Fruit fly (Drosophila melanogaster) whole organism, embryonic: Measurements from ENCODE around the gene STUB1.

Experiments
- B-H2 ChIP-seq: fragments of 200-800 bp; sonication (Bioruptor generic); optimal IDR thresholded peaks from 2 replicates; lab custom pipeline; 2018; ENCODE audit warnings: missing biosample characterization, mild to moderate bottlenecking, missing genetic modification characterization
- CG1024 ChIP-seq: fragments of 200-800 bp; sonication (Bioruptor generic); IDR thresholded peaks from 2 replicates; pipeline ENCODE4 v1.3.6; 2022; ENCODE audit warnings: missing biosample characterization, missing genetic modification characterization
- CG11247 ChIP-seq: fragments of 200-800 bp; sonication (Bioruptor generic); IDR thresholded peaks from 2 replicates; pipeline ENCODE4 v1.3.6; 2022; ENCODE audit warnings: missing biosample characterization, missing genetic modification characterization
- CG12071 ChIP-seq: fragments of 200-800 bp; sonication (Bioruptor generic); optimal IDR thresholded peaks from 3 replicates; lab custom pipeline; 2018; ENCODE audit warnings: missing biosample characterization, mild to moderate bottlenecking, missing genetic modification characterization
- CG12942 ChIP-seq: fragments of 200-800 bp; sonication (Bioruptor generic); optimal IDR thresholded peaks from 3 replicates; lab custom pipeline; 2016; ENCODE audit warnings: missing biosample characterization, missing genetic modification characterization
- CG14014 ChIP-seq: fragments of 200-800 bp; sonication (Bioruptor generic); IDR thresholded peaks from 2 replicates; pipeline ENCODE4 v1.3.6; 2022; ENCODE audit warnings: missing biosample characterization, missing genetic modification characterization
- CG15269 ChIP-seq: fragments of 200-800 bp; sonication (Bioruptor generic); optimal IDR thresholded peaks from 2 replicates; lab custom pipeline; 2018; ENCODE audit warnings: missing biosample characterization, mild to moderate bottlenecking, missing genetic modification characterization, moderate library complexity
- CG17328 ChIP-seq: fragments of 200-800 bp; sonication (Bioruptor generic); IDR thresholded peaks from 2 replicates; pipeline ENCODE4 v1.3.6; 2022; ENCODE audit warnings: missing biosample characterization, missing genetic modification characterization
- CG18011 ChIP-seq: fragments of 200-800 bp; sonication (Bioruptor generic); optimal IDR thresholded peaks from 2 replicates; lab custom pipeline; 2017; ENCODE audit warnings: missing biosample characterization, missing genetic modification characterization, mild to moderate bottlenecking, moderate library complexity, missing genotype
- CG1832 ChIP-seq: fragments of 200-800 bp; sonication (Bioruptor generic); optimal IDR thresholded peaks from 2 replicates; lab custom pipeline; 2017; ENCODE audit warnings: missing biosample characterization, mild to moderate bottlenecking, missing genetic modification characterization, inconsistent platforms
- CG18619 ChIP-seq: fragments of 200-800 bp; sonication (Bioruptor generic); optimal IDR thresholded peaks from 3 replicates; lab custom pipeline; 2017; ENCODE audit warnings: missing biosample characterization, mild to moderate bottlenecking, missing genetic modification characterization
- CG2712 ChIP-seq: fragments of 200-800 bp; optimal IDR thresholded peaks from 3 replicates; lab custom pipeline; 2019; ENCODE audit warnings: missing biosample characterization, mild to moderate bottlenecking, missing genetic modification characterization, moderate library complexity
- CG3726 ChIP-seq: fragments of 200-800 bp; sonication (Bioruptor generic); IDR thresholded peaks from 3 replicates; pipeline ENCODE4, ENCODE4 v1.3.6; 2022; ENCODE audit warnings: missing biosample characterization, missing genetic modification characterization
- CG3838 ChIP-seq: fragments of 200-800 bp; sonication (Bioruptor generic); optimal IDR thresholded peaks from 3 replicates; lab custom pipeline; 2016; ENCODE audit warnings: missing biosample characterization, missing genetic modification characterization
- CG3847 ChIP-seq: fragments of 200-800 bp; sonication (Bioruptor generic); IDR thresholded peaks from 2 replicates; pipeline ENCODE4 v1.3.6; 2022; ENCODE audit warnings: missing biosample characterization, missing genetic modification characterization
- CG4282 ChIP-seq: fragments of 200-800 bp; sonication (Bioruptor generic); optimal IDR thresholded peaks from 2 replicates; lab custom pipeline; 2016; ENCODE audit warnings: missing biosample characterization, missing genetic modification characterization
- CG4424 ChIP-seq: fragments of 200-800 bp; sonication (Bioruptor generic); optimal IDR thresholded peaks from 3 replicates; lab custom pipeline; 2016; ENCODE audit warnings: missing biosample characterization, missing genetic modification characterization
- CG7987 ChIP-seq: fragments of 200-800 bp; sonication (Bioruptor generic); optimal IDR thresholded peaks from 2 replicates; lab custom pipeline; 2018; ENCODE audit warnings: missing biosample characterization, mild to moderate bottlenecking, missing genetic modification characterization, moderate library complexity
- CG9876 ChIP-seq: fragments of 200-800 bp; sonication (Bioruptor generic); optimal IDR thresholded peaks from 2 replicates; lab custom pipeline; 2016; ENCODE audit warnings: missing biosample characterization, missing genetic modification characterization
- Chrac-16 ChIP-seq: fragments of 200-800 bp; sonication (Bioruptor generic); optimal IDR thresholded peaks from 3 replicates; lab custom pipeline; 2016; ENCODE audit warnings: missing biosample characterization, missing genetic modification characterization
- CrebB ChIP-seq: fragments of 200-800 bp; sonication (Bioruptor generic); optimal IDR thresholded peaks from 3 replicates; lab custom pipeline; 2018; ENCODE audit warnings: missing biosample characterization, mild to moderate bottlenecking, missing genetic modification characterization
- Dbx ChIP-seq: fragments of 200-800 bp; sonication (Bioruptor generic); IDR thresholded peaks from 3 replicates; pipeline ENCODE4 v1.3.6; 2022; ENCODE audit warnings: missing biosample characterization, missing genetic modification characterization
- HmgZ ChIP-seq: fragments of 200-800 bp; sonication (Bioruptor generic); optimal IDR thresholded peaks from 2 replicates; lab custom pipeline; 2018; ENCODE audit warnings: missing biosample characterization, mild to moderate bottlenecking, missing genetic modification characterization
- Myb ChIP-seq: fragments of 200-800 bp; sonication (Bioruptor generic); optimal IDR thresholded peaks from 2 replicates; lab custom pipeline; 2016; ENCODE audit warnings: missing biosample characterization, missing genetic modification characterization
- Nf-YB ChIP-seq: fragments of 200-800 bp; sonication (Bioruptor generic); optimal IDR thresholded peaks from 3 replicates; lab custom pipeline; 2019; ENCODE audit warnings: missing biosample characterization, mild to moderate bottlenecking, missing genetic modification characterization, moderate library complexity
- PHDP ChIP-seq: fragments of 200-800 bp; sonication (Bioruptor generic); optimal IDR thresholded peaks from 3 replicates; lab custom pipeline; 2018; ENCODE audit warnings: missing biosample characterization, mild to moderate bottlenecking, missing genetic modification characterization, moderate library complexity
- Pdp1 ChIP-seq, 2 experiments: fragments of 200-800 bp; sonication (Bioruptor generic); optimal IDR thresholded peaks; 3 replicates each; lab custom pipeline; 2016; ENCODE audit warnings: missing biosample characterization in 2 of 2, missing genetic modification characterization in 2 of 2, mild to moderate bottlenecking in 1 of 2, moderate library complexity in 1 of 2
- Ravus ChIP-seq: fragments of 200-800 bp; sonication (Bioruptor generic); IDR thresholded peaks from 2 replicates; pipeline ENCODE4 v1.3.6; 2022; ENCODE audit warnings: missing biosample characterization, missing genetic modification characterization
- Ssrp ChIP-seq: fragments of 200-800 bp; sonication (Bioruptor generic); optimal IDR thresholded peaks from 2 replicates; lab custom pipeline; 2018; ENCODE audit warnings: missing biosample characterization, mild to moderate bottlenecking, missing genetic modification characterization, moderate library complexity
- bbx ChIP-seq: fragments of 200-800 bp; sonication (Bioruptor generic); IDR thresholded peaks from 2 replicates; pipeline ENCODE4 v1.3.6; 2022; ENCODE audit warnings: missing biosample characterization, missing genetic modification characterization; ENCODE audit not compliant: partially characterized antibody
- cg ChIP-seq: fragments of 200-800 bp; sonication (Bioruptor generic); optimal IDR thresholded peaks from 3 replicates; lab custom pipeline; 2019; ENCODE audit warnings: missing biosample characterization, mild to moderate bottlenecking, missing genetic modification characterization, moderate library complexity
- ci ChIP-seq: fragments of 200-800 bp; sonication (Bioruptor generic); IDR thresholded peaks from 3 replicates; pipeline ENCODE4 v1.3.6; 2022; ENCODE audit warnings: missing biosample characterization, missing genetic modification characterization
- crc ChIP-seq: fragments of 200-800 bp; sonication (Bioruptor generic); optimal IDR thresholded peaks from 2 replicates; lab custom pipeline; 2016; ENCODE audit warnings: missing biosample characterization, missing genetic modification characterization
- croc ChIP-seq: fragments of 200-800 bp; sonication (Bioruptor generic); conservative IDR thresholded peaks from 3 replicates; pipeline ENCODE4 v1.3.6; 2022; ENCODE audit warnings: missing biosample characterization, missing genetic modification characterization
- dati ChIP-seq: fragments of 200-800 bp; sonication (Bioruptor generic); IDR thresholded peaks from 2 replicates; pipeline ENCODE4 v1.3.6; 2022; ENCODE audit warnings: missing biosample characterization, missing genetic modification characterization
- ems ChIP-seq: fragments of 200-800 bp; sonication (Bioruptor generic); optimal IDR thresholded peaks from 3 replicates; lab custom pipeline; 2016; ENCODE audit warnings: missing biosample characterization, missing genetic modification characterization
- ewg ChIP-seq: fragments of 200-800 bp; sonication (Bioruptor generic); optimal IDR thresholded peaks from 3 replicates; lab custom pipeline; 2017; ENCODE audit warnings: mild to moderate bottlenecking, missing biosample characterization, missing genetic modification reagents, missing genetic modification characterization
- exex ChIP-seq: fragments of 200-800 bp; sonication (Bioruptor generic); optimal IDR thresholded peaks from 4 replicates; lab custom pipeline; 2018; ENCODE audit warnings: missing biosample characterization, mild to moderate bottlenecking, missing genetic modification characterization, moderate library complexity
- fd102C ChIP-seq: fragments of 200-800 bp; sonication (Bioruptor generic); optimal IDR thresholded peaks from 2 replicates; lab custom pipeline; 2018; ENCODE audit warnings: missing biosample characterization, mild to moderate bottlenecking, missing genetic modification characterization, moderate library complexity
- fd96Cb ChIP-seq: fragments of 200-800 bp; sonication (Bioruptor generic); optimal IDR thresholded peaks from 2 replicates; lab custom pipeline; 2018; ENCODE audit warnings: missing biosample characterization, mild to moderate bottlenecking, missing genetic modification characterization, moderate library complexity
- fru ChIP-seq: fragments of >200 bp; optimal IDR thresholded peaks from 2 replicates; lab custom pipeline; 2017
- luna ChIP-seq: fragments of 200-800 bp; sonication (Bioruptor generic); optimal IDR thresholded peaks from 2 replicates; lab custom pipeline; 2016; ENCODE audit warnings: missing biosample characterization, missing genetic modification characterization
- pho ChIP-seq: fragments of 200-800 bp; sonication (Bioruptor generic); optimal IDR thresholded peaks from 2 replicates; lab custom pipeline; 2016; ENCODE audit warnings: missing biosample characterization, missing genetic modification characterization
- pzg ChIP-seq: fragments of 200-800 bp; sonication (Bioruptor generic); optimal IDR thresholded peaks from 3 replicates; lab custom pipeline; 2018; ENCODE audit warnings: missing biosample characterization, mild to moderate bottlenecking, missing genetic modification characterization, moderate library complexity
- salm ChIP-seq: fragments of 200-800 bp; sonication (Bioruptor generic); optimal IDR thresholded peaks from 2 replicates; lab custom pipeline; 2018; ENCODE audit warnings: missing biosample characterization, mild to moderate bottlenecking, missing genetic modification characterization
- sc ChIP-seq, 3 experiments: fragments of >200 bp in 2 of 3; fragments of 200-800 bp in 1 of 3; sonication (Bioruptor generic) in 1 of 3; optimal IDR thresholded peaks; 2 replicates in 2 of 3; 3 replicates in 1 of 3; lab custom pipeline; 2017; ENCODE audit warnings: mild to moderate bottlenecking in 1 of 3, missing biosample characterization in 1 of 3, missing genetic modification characterization in 1 of 3, missing genetic modification reagents in 1 of 3
- sim ChIP-seq: fragments of 200-800 bp; sonication (Bioruptor generic); IDR thresholded peaks from 2 replicates; pipeline ENCODE4 v1.3.6; 2022; ENCODE audit warnings: missing biosample characterization, missing genetic modification characterization
- tin ChIP-seq: fragments of 200-800 bp; sonication (Bioruptor generic); optimal IDR thresholded peaks from 3 replicates; lab custom pipeline; 2016; ENCODE audit warnings: missing biosample characterization, missing genetic modification characterization
- vfl ChIP-seq: fragments of 200-800 bp; sonication (Bioruptor generic); optimal IDR thresholded peaks from 2 replicates; lab custom pipeline; 2016; ENCODE audit warnings: missing biosample characterization, missing genetic modification characterization
- vvl ChIP-seq: fragments of 200-800 bp; sonication (Bioruptor generic); IDR thresholded peaks from 2 replicates; pipeline ENCODE4 v1.3.6; 2022; ENCODE audit warnings: missing biosample characterization, missing genetic modification characterization
- wdn ChIP-seq: fragments of 200-800 bp; sonication (Bioruptor generic); IDR thresholded peaks from 2 replicates; pipeline ENCODE4 v1.3.6; 2022; ENCODE audit warnings: missing biosample characterization, missing genetic modification characterization

The STUB1 gene

dm6 chr2L:10468388-10468787 is 31.0 kb downstream of the STUB1 start (continued):
- TF ChIP-seq fd96Cb (tag; lab: Kevin White, UChicago) (peak; percentile 48), cg (no peak), tin (GFP tag; lab: Kevin White, UChicago) (peak; percentile 34), salm (tag; lab: Kevin White, UChicago) (peak; percentile 11), CG14014 (GFP tag; lab: Robert Waterston, UW) (peak; percentile 58; the same call in 1 of the 2 replicates), PHDP (peak; percentile 59), ewg (GFP tag; lab: Kevin White, UChicago) (no peak), vfl (GFP tag; lab: Kevin White, UChicago) (no peak), CG3838 (GFP tag; lab: Kevin White, UChicago) (no peak), B-H2 (GFP tag; lab: Kevin White, UChicago) (peak; percentile 27), Dbx (GFP tag; lab: Robert Waterston, UW) (0 out of 3 replicates have a peak, but pooled peaks have one; percentile 26), luna (GFP tag; lab: Kevin White, UChicago) (no peak), sc (optimal IDR thresholded peaks at IDR 0.05; lab: Kevin White, UChicago) (no peak), sc (GFP tag; optimal IDR thresholded peaks at IDR 0.05; lab: Kevin White, UChicago) (peak; percentile 33), exex (tag; lab: Kevin White, UChicago) (peak; percentile 4), CG4424 (GFP tag; lab: Kevin White, UChicago) (peak; percentile 27), sim (GFP tag; lab: Robert Waterston, UW) (no peak), CG4282 (no peak), Nf-YB (GFP tag; lab: Kevin White, UChicago) (no peak), CG18619 (peak; percentile 38), CrebB (tag; lab: Kevin White, UChicago) (no peak), croc (GFP tag; lab: Robert Waterston, UW) (0 out of 3 replicates have a peak, but pooled peaks have one; percentile 14), fd102C (GFP tag; lab: Kevin White, UChicago) (no peak), CG17328 (GFP tag; lab: Robert Waterston, UW) (no peak), Pdp1 (GFP tag; optimal IDR thresholded peaks at IDR 0.05; lab: Kevin White, UChicago) (peak in 1 of 2 experiments; percentile 49), Myb (peak; percentile 8), dati (GFP tag; lab: Robert Waterston, UW) (peak; percentile 56; the same call in 1 of the 2 replicates), Ssrp (tag; lab: Kevin White, UChicago) (peak; percentile 17), pzg (GFP tag; lab: Kevin White, UChicago) (no peak), CG3726 (GFP tag; lab: Robert Waterston, UW) (no peak), bbx (no peak), HmgZ (tag; lab: Kevin White, UChicago) (peak; percentile 15), Ravus (GFP tag; lab: Robert Waterston, UW) (no peak), vvl (peak; percentile 81), CG11247 (GFP tag; lab: Robert Waterston, UW) (peak; percentile 55; the same call in 1 of the 2 replicates), CG15269 (tag; lab: Kevin White, UChicago) (peak; percentile 72), CG9876 (GFP tag; lab: Kevin White, UChicago) (no peak), CG2712 (tag; lab: Kevin White, UChicago) (peak; percentile 70), CG12071 (peak; percentile 50), wdn (no peak), CG7987 (GFP tag; lab: Kevin White, UChicago) (no peak), CG1832 (GFP tag; lab: Kevin White, UChicago) (no peak), ci (GFP tag; lab: Robert Waterston, UW) (peak; percentile 75; the same call in 2 of the 3 replicates), pho (GFP tag; lab: Kevin White, UChicago) (peak; percentile 6), CG3847 (GFP tag; lab: Robert Waterston, UW) (peak; percentile 56), ems (peak; percentile 36), fru (lab: Kevin White, UChicago) (no peak), CG18011 (GFP tag; lab: Kevin White, UChicago) (no peak), Chrac-16 (GFP tag; lab: Kevin White, UChicago) (peak; percentile 25), crc (GFP tag; lab: Kevin White, UChicago) (no peak), CG12942 (peak; percentile 12), CG1024 (GFP tag; lab: Robert Waterston, UW) (peak; percentile 21; the same call in 1 of the 2 replicates)
